Worm (Caenorhabditis elegans) whole organism, young adult: ENCODE data around the gene R01H2.1.

Experiments used
- F37B4.10 ChIP-seq: fragments of 200-800 bp; sonication (Bioruptor generic); IDR thresholded peaks from 2 replicates; pipeline ENCODE4 v1.3.6; 2022; ENCODE audit warnings: missing genetic modification characterization, missing compliant biosample characterization
- T26A5.8 ChIP-seq: sonication (generic microtip); optimal IDR thresholded peaks from 2 replicates; lab custom pipeline; 2016; ENCODE audit warnings: missing genetic modification characterization, missing compliant biosample characterization
- bed-1 ChIP-seq: fragments of 200-800 bp; sonication (Bioruptor generic); IDR thresholded peaks from 2 replicates; pipeline ENCODE4 v1.3.6; 2022; ENCODE audit warnings: missing genetic modification reagents, missing genetic modification characterization, missing compliant biosample characterization
- bed-2 ChIP-seq: fragments of 200-800 bp; sonication (Bioruptor generic); IDR thresholded peaks from 2 replicates; pipeline ENCODE4 v1.3.6; 2022; ENCODE audit warnings: missing genetic modification reagents, missing genetic modification characterization, missing compliant biosample characterization
- efl-1 ChIP-seq: fragments of 150-350 bp; optimal IDR thresholded peaks from 2 replicates; lab custom pipeline; 2014; ENCODE audit warnings: missing biosample characterization, missing genetic modification reagents, missing genetic modification characterization
- gei-17 ChIP-seq: fragments of 200-800 bp; sonication (Bioruptor generic); optimal IDR thresholded peaks from 2 replicates; lab custom pipeline; 2018; ENCODE audit warnings: mild to moderate bottlenecking, missing genetic modification characterization, missing compliant biosample characterization
- lsy-27 ChIP-seq: sonication (generic microtip); optimal IDR thresholded peaks from 2 replicates; lab custom pipeline; 2017; ENCODE audit warnings: missing genetic modification characterization, mild to moderate bottlenecking, missing compliant biosample characterization, antibody characterized with exemption, missing genotype, borderline replicate concordance; ENCODE audit not compliant: insufficient read depth
- nfya-1 ChIP-seq: sonication (generic microtip); optimal IDR thresholded peaks from 2 replicates; lab custom pipeline; 2017; ENCODE audit warnings: antibody characterized with exemption, missing compliant biosample characterization, missing genetic modification characterization, borderline replicate concordance; ENCODE audit not compliant: insufficient read depth
- nhr-90 ChIP-seq: sonication (generic microtip); optimal IDR thresholded peaks from 2 replicates; lab custom pipeline; 2016; ENCODE audit warnings: missing genotype, mild to moderate bottlenecking, missing genetic modification characterization, missing compliant biosample characterization
- zfh-2 ChIP-seq: fragments of 200-800 bp; sonication (Bioruptor generic); conservative IDR thresholded peaks from 2 replicates; pipeline ENCODE4 v1.3.6; 2022; ENCODE audit warnings: missing genetic modification reagents, missing genetic modification characterization, missing compliant biosample characterization
- ztf-28 ChIP-seq: fragments of 200-800 bp; sonication (Bioruptor generic); IDR thresholded peaks from 2 replicates; pipeline ENCODE4 v1.3.6; 2022; ENCODE audit warnings: missing genetic modification reagents, missing genetic modification characterization, missing compliant biosample characterization

- TF ChIP-seq lsy-27 (tag; lab: Kevin White, UChicago) (no peak), bed-2 (GFP tag; lab: Robert Waterston, UW) (no peak), ztf-28 (GFP tag; lab: Robert Waterston, UW) (no peak), zfh-2 (GFP tag; lab: Robert Waterston, UW) (no peak), T26A5.8 (tag; lab: Kevin White, UChicago) (no peak), bed-1 (GFP tag; lab: Robert Waterston, UW) (no peak), gei-17 (no peak), nfya-1 (tag; lab: Kevin White, UChicago) (no peak), nhr-90 (tag; lab: Kevin White, UChicago) (no peak), F37B4.10 (GFP tag; lab: Robert Waterston, UW) (no peak), efl-1 (GFP tag; lab: Kevin White, UChicago) (no peak)
These were observed 27.9 kb downstream of the R01H2.1 start, which contains the start of gene ZK418.10 for ce11 chrIII:7090545-7090944.
